Worm (Caenorhabditis elegans) whole organism, L1 larva: ENCODE results near the gene dyci-1.

ENCODE experiments used
- isw-1 ChIP-seq: fragments of 200-800 bp; sonication (Bioruptor generic); IDR thresholded peaks from 2 replicates; pipeline ENCODE4 v1.3.6; 2022; ENCODE audit warnings: missing genetic modification characterization, missing compliant biosample characterization
- pqm-1 ChIP-seq: sonication (generic microtip); optimal IDR thresholded peaks from 3 replicates; lab custom pipeline; 2017; ENCODE audit warnings: missing biosample characterization, missing genetic modification characterization

- TF ChIP-seq pqm-1 (tag; lab: Kevin White, UChicago) (no peak), isw-1 (no peak)
Measured at ce11 chrIV:6829902-6830301, 44.8 kb upstream of the dyci-1 start, which contains the start of gene H20E11.1.
